Worm (Caenorhabditis elegans): Measurements from ENCODE around the gene fbxa-171.

ce11 chrV:17532686-17533085 lies 33.1 kb downstream of the fbxa-171 start, which contains the start of gene C18D4.3:
- no peak for TF ChIP-seq snpc-1.1 (tag; optimal IDR thresholded peaks at IDR 0.05; ENCODE audit: insufficient read depth)
- no peak for TF ChIP-seq bed-1 (GFP tag; IDR thresholded peaks at IDR 0.05)
- TF ChIP-seq unc-130 (GFP tag; optimal IDR thresholded peaks at IDR 0.05), result no peak
- TF ChIP-seq pbrm-1 (GFP tag; IDR thresholded peaks at IDR 0.05), result no peak
- TF ChIP-seq lag-1 (GFP tag; IDR thresholded peaks at IDR 0.05), result no peak
- no peak for TF ChIP-seq C17E4.6 (GFP tag; IDR thresholded peaks at IDR 0.05)
- TF ChIP-seq him-1 (tag; optimal IDR thresholded peaks at IDR 0.05), result no peak
- TF ChIP-seq snpc-4 (GFP tag; optimal IDR thresholded peaks at IDR 0.05), result no peak
- TF ChIP-seq snpc-4 (tag; optimal IDR thresholded peaks at IDR 0.05), result no peak
- no peak for TF ChIP-seq F52B5.7 (tag; optimal IDR thresholded peaks at IDR 0.05)
- no peak for TF ChIP-seq cebp-1 (GFP tag; IDR thresholded peaks at IDR 0.05)
- TF ChIP-seq cebp-1 (tag; optimal IDR thresholded peaks at IDR 0.05), result no peak
- TF ChIP-seq pha-4 (tag; optimal IDR thresholded peaks at IDR 0.05), result no peak
- no peak for TF ChIP-seq B0336.3 (GFP tag; IDR thresholded peaks at IDR 0.05)
